Worm (Caenorhabditis elegans) whole organism, L1 larva: ENCODE data around the gene R107.9.

Experiments used
- C16A3.4 ChIP-seq: fragments of 150-350 bp; optimal IDR thresholded peaks from 2 replicates; lab custom pipeline; 2014; ENCODE audit warnings: missing biosample characterization, missing genetic modification characterization
- F16B12.6 ChIP-seq: fragments of 150-350 bp; optimal IDR thresholded peaks from 2 replicates; lab custom pipeline; 2014; ENCODE audit warnings: missing biosample characterization, missing genetic modification characterization
- Y116A8C.19 ChIP-seq: sonication (generic microtip); optimal IDR thresholded peaks from 2 replicates; lab custom pipeline; 2016; ENCODE audit warnings: missing compliant biosample characterization, missing genetic modification characterization, borderline replicate concordance
- aha-1 ChIP-seq: fragments of 150-350 bp; optimal IDR thresholded peaks from 2 replicates; lab custom pipeline; 2014; ENCODE audit warnings: missing biosample characterization, missing genetic modification characterization
- aly-2 ChIP-seq: fragments of 150-350 bp; optimal IDR thresholded peaks from 2 replicates; lab custom pipeline; 2014; ENCODE audit warnings: missing biosample characterization, missing genetic modification characterization
- ceh-63 ChIP-seq: fragments of 200-800 bp; sonication (Bioruptor generic); optimal IDR thresholded peaks from 2 replicates; lab custom pipeline; 2018; ENCODE audit warnings: mild to moderate bottlenecking, missing genetic modification characterization, missing compliant biosample characterization
- ceh-8 ChIP-seq: fragments of 200-800 bp; sonication (Bioruptor generic); optimal IDR thresholded peaks from 2 replicates; lab custom pipeline; 2018; ENCODE audit warnings: mild to moderate bottlenecking, missing genetic modification characterization, moderate library complexity, missing compliant biosample characterization
- ces-1 ChIP-seq: fragments of 150-350 bp; optimal IDR thresholded peaks from 2 replicates; lab custom pipeline; 2014; ENCODE audit warnings: missing biosample characterization, missing genetic modification reagents, missing genetic modification characterization
- dpl-1 ChIP-seq, 3 experiments: fragments of 150-350 bp in 2 of 3; sonication (generic microtip) in 1 of 3; optimal IDR thresholded peaks; 2 replicates each; lab custom pipeline; 2014 to 2017; ENCODE audit warnings: missing biosample characterization in 3 of 3, missing genetic modification characterization in 3 of 3, missing genetic modification reagents in 3 of 3
- efl-1 ChIP-seq, 4 experiments: fragments of 150-350 bp; optimal IDR thresholded peaks in 3 of 4; peaks in 1 of 4; 1 replicate in 1 of 4; 2 replicates in 3 of 4; lab custom pipeline; 2014; ENCODE audit warnings: missing biosample characterization in 2 of 4, missing genetic modification characterization in 2 of 4, missing genetic modification reagents in 2 of 4
- efl-3 ChIP-seq: fragments of 200-800 bp; sonication (Bioruptor generic); optimal IDR thresholded peaks from 2 replicates; lab custom pipeline; 2018; ENCODE audit warnings: mild to moderate bottlenecking, missing genetic modification characterization, missing compliant biosample characterization
- egl-27 ChIP-seq, 2 experiments: fragments of 150-350 bp in 1 of 2; sonication (generic microtip); optimal IDR thresholded peaks; 3 replicates each; lab custom pipeline; 2017 to 2018; ENCODE audit warnings: missing biosample characterization in 2 of 2, missing genetic modification characterization in 2 of 2, missing genetic modification reagents in 2 of 2
- elt-3 ChIP-seq, 6 experiments: fragments of 150-350 bp in 1 of 6; sonication (generic microtip); optimal IDR thresholded peaks; 2 replicates each; lab custom pipeline; 2017 to 2018; ENCODE audit warnings: missing biosample characterization in 6 of 6, missing genetic modification characterization in 6 of 6, inconsistent platforms in 1 of 6
- fkh-8 ChIP-seq: sonication (generic microtip); optimal IDR thresholded peaks from 2 replicates; lab custom pipeline; 2016; ENCODE audit warnings: mild to moderate bottlenecking, missing genetic modification characterization, missing compliant biosample characterization
- lin-14 ChIP-seq: fragments of 200-800 bp; sonication (Bioruptor generic); optimal IDR thresholded peaks from 2 replicates; lab custom pipeline; 2018; ENCODE audit warnings: mild to moderate bottlenecking, missing genetic modification characterization, moderate library complexity, missing compliant biosample characterization
- lin-35 ChIP-seq, 2 experiments: fragments of 150-350 bp; optimal IDR thresholded peaks; 2 replicates each; lab custom pipeline; 2014; ENCODE audit warnings: missing biosample characterization in 2 of 2, missing genetic modification characterization in 2 of 2, missing genetic modification reagents in 2 of 2
- lin-39 ChIP-seq: fragments of 150-350 bp; optimal IDR thresholded peaks from 2 replicates; lab custom pipeline; 2014; ENCODE audit warnings: missing biosample characterization, missing genetic modification reagents, missing genetic modification characterization
- lsy-2 ChIP-seq, 2 experiments: fragments of 150-350 bp; optimal IDR thresholded peaks; 2 replicates each; lab custom pipeline; 2014; ENCODE audit warnings: missing biosample characterization in 2 of 2, missing genetic modification characterization in 2 of 2
- mab-9 ChIP-seq: fragments of 200-800 bp; sonication (Bioruptor generic); IDR thresholded peaks from 2 replicates; pipeline ENCODE4 v1.3.6; 2022; ENCODE audit warnings: missing genetic modification reagents, missing genetic modification characterization, missing compliant biosample characterization
- nhr-11 ChIP-seq: fragments of 150-350 bp; optimal IDR thresholded peaks from 2 replicates; lab custom pipeline; 2014; ENCODE audit warnings: missing biosample characterization, missing genetic modification characterization
- nhr-237 ChIP-seq: fragments of 150-350 bp; optimal IDR thresholded peaks from 2 replicates; lab custom pipeline; 2014; ENCODE audit warnings: missing biosample characterization, missing genetic modification characterization
- nhr-71 ChIP-seq: sonication (generic microtip); optimal IDR thresholded peaks from 2 replicates; lab custom pipeline; 2016; ENCODE audit warnings: mild to moderate bottlenecking, missing genetic modification characterization, moderate library complexity, missing compliant biosample characterization
- nhr-76 ChIP-seq: sonication (generic microtip); optimal IDR thresholded peaks from 2 replicates; lab custom pipeline; 2017; ENCODE audit warnings: missing biosample characterization, missing genetic modification characterization
- nhr-84 ChIP-seq: sonication (generic microtip); optimal IDR thresholded peaks from 2 replicates; lab custom pipeline; 2017; ENCODE audit warnings: missing biosample characterization, missing genetic modification characterization
- pag-3 ChIP-seq: sonication (generic microtip); optimal IDR thresholded peaks from 2 replicates; lab custom pipeline; 2017; ENCODE audit warnings: missing genetic modification characterization, mild to moderate bottlenecking, missing compliant biosample characterization, antibody characterized with exemption, borderline replicate concordance; ENCODE audit not compliant: insufficient read depth
- pax-3 ChIP-seq: fragments of 200-800 bp; sonication (Bioruptor generic); optimal IDR thresholded peaks from 2 replicates; lab custom pipeline; 2018; ENCODE audit warnings: mild to moderate bottlenecking, missing genetic modification characterization, moderate library complexity, missing compliant biosample characterization
- pqm-1 ChIP-seq: sonication (generic microtip); optimal IDR thresholded peaks from 3 replicates; lab custom pipeline; 2017; ENCODE audit warnings: missing biosample characterization, missing genetic modification characterization
- rnt-1 ChIP-seq: sonication (generic microtip); optimal IDR thresholded peaks from 2 replicates; lab custom pipeline; 2016; ENCODE audit warnings: mild to moderate bottlenecking, missing genetic modification characterization, moderate library complexity, missing compliant biosample characterization
- snpc-4 ChIP-seq: fragments of 150-350 bp; optimal IDR thresholded peaks from 2 replicates; lab custom pipeline; 2014; ENCODE audit warnings: missing biosample characterization, missing genetic modification characterization
- snu-23 ChIP-seq: sonication (generic microtip); optimal IDR thresholded peaks from 2 replicates; lab custom pipeline; 2016; ENCODE audit warnings: missing genetic modification characterization, missing compliant biosample characterization
- sptf-1 ChIP-seq: fragments of 150-350 bp; optimal IDR thresholded peaks from 2 replicates; lab custom pipeline; 2014; ENCODE audit warnings: missing biosample characterization, missing genetic modification characterization
- unc-130 ChIP-seq: fragments of 150-350 bp; optimal IDR thresholded peaks from 2 replicates; lab custom pipeline; 2017; ENCODE audit warnings: missing biosample characterization, missing genetic modification characterization, inconsistent platforms
- xbp-1 ChIP-seq: sonication (generic microtip); optimal IDR thresholded peaks from 2 replicates; lab custom pipeline; 2016; ENCODE audit warnings: missing genetic modification characterization, missing compliant biosample characterization
- ztf-11 ChIP-seq, 2 experiments: sonication (generic microtip); optimal IDR thresholded peaks; 2 replicates each; lab custom pipeline; 2016 to 2017; ENCODE audit warnings: missing genetic modification characterization in 2 of 2, missing biosample characterization in 1 of 2, missing compliant biosample characterization in 1 of 2
- ztf-4 ChIP-seq: fragments of 150-350 bp; optimal IDR thresholded peaks from 2 replicates; lab custom pipeline; 2014; ENCODE audit warnings: missing biosample characterization, missing genetic modification characterization

The R107.9 gene

DNA sequence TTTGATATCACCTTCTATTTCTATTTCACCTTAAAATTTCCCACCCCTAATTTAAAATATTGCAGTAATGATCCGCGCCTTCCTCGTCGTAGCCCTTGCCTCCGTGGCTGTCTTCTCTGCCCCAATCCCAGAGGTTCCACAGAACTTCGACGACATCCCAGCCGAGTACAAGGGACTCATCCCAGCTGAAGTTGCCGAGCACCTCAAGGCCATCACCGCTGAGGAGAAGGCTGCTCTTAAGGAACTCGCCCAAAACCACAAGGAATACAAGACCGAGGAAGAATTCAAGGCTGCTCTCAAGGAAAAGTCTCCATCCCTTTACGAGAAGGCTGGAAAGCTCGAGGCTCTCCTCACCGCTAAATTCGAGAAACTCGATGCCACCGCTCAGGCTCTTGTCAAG lies 44.0 kb downstream of the R107.9 start, which contains the start of gene far-2:
Gene far-2, plus strand, starts transcription at position 66 of the 400 bp plus-strand sequence.
- TF ChIP-seq ztf-11 (tag; optimal IDR thresholded peaks at IDR 0.05; lab: Kevin White, UChicago) (no peak), ceh-8 (no peak), pqm-1 (tag; lab: Kevin White, UChicago) (no peak), nhr-11 (no peak), elt-3 (tag; optimal IDR thresholded peaks at IDR 0.05; lab: Kevin White, UChicago) (no peak), fkh-8 (tag; lab: Kevin White, UChicago) (no peak), mab-9 (no peak), ces-1 (GFP tag; lab: Kevin White, UChicago) (no peak), dpl-1 (GFP tag; optimal IDR thresholded peaks at IDR 0.05; lab: Kevin White, UChicago) (no peak), lin-35 (GFP tag; optimal IDR thresholded peaks at IDR 0.05; lab: Kevin White, UChicago) (no peak), sptf-1 (tag; lab: Kevin White, UChicago) (no peak)

DNA sequence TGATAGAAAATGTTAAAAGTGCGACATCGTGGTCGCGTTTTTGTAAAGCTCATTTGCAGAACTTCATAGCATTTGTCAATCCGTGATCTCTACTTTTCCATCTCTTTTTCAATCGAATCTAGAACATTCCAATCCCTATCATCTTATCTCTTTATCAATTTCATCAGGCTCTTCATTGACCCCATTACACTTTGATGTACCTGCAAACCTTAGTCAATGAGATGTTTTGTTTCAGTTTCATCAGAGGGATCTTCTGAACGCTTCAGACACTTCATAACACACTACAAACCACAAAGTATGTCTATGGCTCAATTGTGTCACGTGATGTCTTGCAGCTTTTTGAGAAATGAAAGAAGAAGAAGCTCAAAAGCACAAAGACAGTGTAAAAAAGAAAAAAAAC lies 45.4 kb downstream of the R107.9 start:
- peak; percentile 22 for TF ChIP-seq lin-14
- peak; percentile 62 for TF ChIP-seq nhr-71 (tag; lab: Kevin White, UChicago)
- TF ChIP-seq nhr-76 (tag; lab: Kevin White, UChicago) = no peak
- no peak for TF ChIP-seq C16A3.4 (tag; lab: Kevin White, UChicago)
- TF ChIP-seq snu-23 (GFP tag; lab: Kevin White, UChicago) = peak; percentile 24
- no peak for TF ChIP-seq xbp-1 (tag; lab: Kevin White, UChicago)
- peak; percentile 23 for TF ChIP-seq rnt-1 (tag; lab: Kevin White, UChicago)
- peak in 1 of 2 experiments; percentile 18 for TF ChIP-seq lsy-2 (tag; optimal IDR thresholded peaks at IDR 0.05; lab: Kevin White, UChicago)

DNA sequence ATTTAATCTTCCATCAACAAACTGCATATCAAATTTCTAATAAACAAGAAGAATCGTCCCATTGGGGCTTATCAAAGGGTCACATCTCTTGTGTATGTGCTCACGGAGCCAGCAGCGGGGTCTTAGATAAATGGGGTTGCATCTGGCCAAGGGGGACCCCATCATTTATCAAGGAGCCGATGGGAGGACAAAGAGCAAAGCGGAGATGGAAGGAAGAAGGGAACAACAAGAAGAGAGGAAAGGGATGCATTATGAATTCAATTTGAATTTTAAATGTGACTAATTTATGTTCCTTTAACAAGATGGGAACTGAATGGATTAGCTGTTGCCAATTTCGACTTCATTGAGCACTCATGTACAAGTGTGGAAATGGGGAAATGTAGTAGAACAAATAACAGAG lies 46.6 kb downstream of the R107.9 start:
- TF ChIP-seq unc-130 (tag; lab: Kevin White, UChicago) (no peak), aha-1 (tag; lab: Kevin White, UChicago) (no peak), nhr-11 (no peak), dpl-1 (GFP tag; optimal IDR thresholded peaks at IDR 0.05; lab: Kevin White, UChicago) (no peak), egl-27 (tag; optimal IDR thresholded peaks at IDR 0.05; lab: Kevin White, UChicago) (no peak), lsy-2 (tag; optimal IDR thresholded peaks at IDR 0.05; lab: Kevin White, UChicago) (peak in 1 of 2 experiments; percentile 16), lin-14 (peak; percentile 50), rnt-1 (tag; lab: Kevin White, UChicago) (peak; percentile 23), ceh-63 (GFP tag; lab: Kevin White, UChicago) (no peak), nhr-237 (tag; lab: Kevin White, UChicago) (no peak), pag-3 (tag; lab: Kevin White, UChicago) (no peak), ztf-4 (tag; lab: Kevin White, UChicago) (no peak), pax-3 (tag; lab: Kevin White, UChicago) (no peak), efl-1 (optimal IDR thresholded peaks at IDR 0.05; lab: Kevin White, UChicago) (no peak), efl-1 (GFP tag; optimal IDR thresholded peaks at IDR 0.05 in 1 of 2; lab: Kevin White, UChicago) (peak in 1 of 2 experiments; percentile 74), F16B12.6 (tag; lab: Kevin White, UChicago) (no peak), efl-3 (GFP tag; lab: Kevin White, UChicago) (no peak), lin-39 (tag; lab: Kevin White, UChicago) (peak; percentile 21), nhr-84 (tag; lab: Kevin White, UChicago) (no peak), snpc-4 (tag; lab: Kevin White, UChicago) (no peak), Y116A8C.19 (tag; lab: Kevin White, UChicago) (no peak), ztf-11 (tag; optimal IDR thresholded peaks at IDR 0.05; lab: Kevin White, UChicago) (no peak), snu-23 (GFP tag; lab: Kevin White, UChicago) (peak; percentile 3), aly-2 (tag; lab: Kevin White, UChicago) (no peak), nhr-71 (tag; lab: Kevin White, UChicago) (peak; percentile 27)
- TF ChIP-seq, all 84 proteins: peak for 7
